Fruit fly (Drosophila melanogaster) whole organism, pupa: ENCODE results near the gene Eig71Ed.

Experiments
- CG10348 ChIP-seq: fragments of 200-800 bp; sonication (Bioruptor generic); IDR thresholded peaks from 2 replicates; pipeline ENCODE4 v1.3.6; 2022; ENCODE audit warnings: missing biosample characterization, missing genetic modification characterization
- CG14655 ChIP-seq: fragments of 200-800 bp; sonication (Bioruptor generic); optimal IDR thresholded peaks from 3 replicates; lab custom pipeline; 2017; ENCODE audit warnings: mild to moderate bottlenecking, missing biosample characterization, missing genetic modification reagents, missing genetic modification characterization
- CG17806 ChIP-seq: fragments of 200-800 bp; sonication (Bioruptor generic); optimal IDR thresholded peaks from 2 replicates; lab custom pipeline; 2018; ENCODE audit warnings: missing biosample characterization, mild to moderate bottlenecking, missing genetic modification characterization, moderate library complexity
- CG32121 ChIP-seq: fragments of 200-800 bp; sonication (Bioruptor generic); IDR thresholded peaks from 2 replicates; pipeline ENCODE4 v1.3.6; 2022; ENCODE audit warnings: missing biosample characterization, missing genetic modification characterization
- CG4496 ChIP-seq: fragments of 200-800 bp; sonication (Bioruptor generic); IDR thresholded peaks from 3 replicates; pipeline ENCODE4 v1.3.6; 2022; ENCODE audit warnings: missing biosample characterization, missing genetic modification characterization
- CG8159 ChIP-seq: fragments of 200-800 bp; sonication (Bioruptor generic); optimal IDR thresholded peaks from 3 replicates; lab custom pipeline; 2018; ENCODE audit warnings: missing biosample characterization, mild to moderate bottlenecking, missing genetic modification characterization, moderate library complexity
- CG8301 ChIP-seq: fragments of 200-800 bp; sonication (Bioruptor generic); optimal IDR thresholded peaks from 2 replicates; lab custom pipeline; 2018; ENCODE audit warnings: missing biosample characterization, mild to moderate bottlenecking, missing genetic modification characterization
- CG9948 ChIP-seq: fragments of 200-800 bp; sonication (Bioruptor generic); optimal IDR thresholded peaks from 2 replicates; lab custom pipeline; 2018; ENCODE audit warnings: missing biosample characterization, mild to moderate bottlenecking, missing genetic modification characterization, moderate library complexity
- EcR ChIP-seq: fragments of 200-800 bp; sonication (Bioruptor generic); optimal IDR thresholded peaks from 3 replicates; lab custom pipeline; 2019; ENCODE audit warnings: missing biosample characterization, missing genetic modification characterization, mild to moderate bottlenecking, moderate library complexity, missing genetic modification reagents
- Pif1B ChIP-seq: fragments of 200-800 bp; sonication (Bioruptor generic); optimal IDR thresholded peaks from 3 replicates; lab custom pipeline; 2016; ENCODE audit warnings: missing biosample characterization, missing genetic modification characterization
- Snoo ChIP-seq: fragments of 200-800 bp; sonication (Bioruptor generic); optimal IDR thresholded peaks from 3 replicates; lab custom pipeline; 2017; ENCODE audit warnings: missing biosample characterization, mild to moderate bottlenecking, missing genetic modification characterization, inconsistent platforms
- fd96Ca ChIP-seq: fragments of 200-800 bp; sonication (Bioruptor generic); IDR thresholded peaks from 3 replicates; pipeline ENCODE4 v1.3.6; 2022; ENCODE audit warnings: missing biosample characterization, missing genetic modification characterization
- gl ChIP-seq: fragments of 200-800 bp; sonication (Bioruptor generic); optimal IDR thresholded peaks from 2 replicates; lab custom pipeline; 2018; ENCODE audit warnings: missing biosample characterization, mild to moderate bottlenecking, missing genetic modification characterization
- rn ChIP-seq: fragments of 200-800 bp; sonication (Bioruptor generic); IDR thresholded peaks from 2 replicates; pipeline ENCODE4 v1.3.6; 2022; ENCODE audit warnings: missing biosample characterization, missing genetic modification characterization

dm6 chr3L:15655910-15656309 is 3.6 kb downstream of the Eig71Ed start, which contains the start of gene Eig71Ee:
- no peak for TF ChIP-seq rn
- TF ChIP-seq Snoo (tag; lab: Kevin White, UChicago): no peak
- TF ChIP-seq gl (tag; lab: Kevin White, UChicago): no peak
- no peak for TF ChIP-seq CG9948 (tag; lab: Kevin White, UChicago)
- TF ChIP-seq CG32121 (GFP tag; lab: Robert Waterston, UW): no peak
- TF ChIP-seq fd96Ca (GFP tag; lab: Robert Waterston, UW): no peak
- no peak for TF ChIP-seq CG8301
- TF ChIP-seq CG8159: no peak
- TF ChIP-seq EcR (GFP tag; lab: Kevin White, UChicago): no peak
- TF ChIP-seq CG17806 (tag; lab: Kevin White, UChicago): no peak
- no peak for TF ChIP-seq Pif1B (GFP tag; lab: Kevin White, UChicago)
- no peak for TF ChIP-seq CG10348 (GFP tag; lab: Robert Waterston, UW)
- TF ChIP-seq CG4496 (GFP tag; lab: Robert Waterston, UW): no peak
- no peak for TF ChIP-seq CG14655 (GFP tag; lab: Kevin White, UChicago)
